Fruit fly (Drosophila melanogaster): ENCODE data around the gene daw.

dm6 chr2L:2855773-2856615 lies 50.9 kb downstream of the daw start, which contains the start of the genes CG3104 and RpS21:
- peak; percentile 96 for TF ChIP-seq B-H2 (GFP tag; optimal IDR thresholded peaks at IDR 0.05)
- TF ChIP-seq Lhr (GFP tag; optimal IDR thresholded peaks at IDR 0.05): peak; percentile 96
- 0 out of 4 replicates have a peak, but pooled peaks have one; percentile 31 for TF ChIP-seq Dll (GFP tag; IDR thresholded peaks at IDR 0.05; ENCODE audit: partially characterized antibody)

Data from whole organism, embryonic.